Worm (Caenorhabditis elegans) whole organism, L4 larva: ENCODE data around the gene F41C3.8.

ENCODE experiments used
- F10B5.3 ChIP-seq: sonication (generic microtip); optimal IDR thresholded peaks from 2 replicates; lab custom pipeline; 2016; ENCODE audit warnings: mild to moderate bottlenecking, missing genetic modification characterization, missing compliant biosample characterization
- F26F4.8 ChIP-seq: fragments of 200-800 bp; sonication (Bioruptor generic); conservative IDR thresholded peaks from 2 replicates; pipeline ENCODE4 v1.3.6; 2022; ENCODE audit warnings: missing genetic modification characterization, missing compliant biosample characterization
- F37D6.2 ChIP-seq: sonication (generic microtip); optimal IDR thresholded peaks from 2 replicates; lab custom pipeline; 2016; ENCODE audit warnings: mild to moderate bottlenecking, missing genetic modification characterization, missing compliant biosample characterization
- R02D3.7 ChIP-seq: fragments of 150-350 bp; sonication (generic microtip); optimal IDR thresholded peaks from 3 replicates; lab custom pipeline; 2014; ENCODE audit warnings: missing biosample characterization, missing genetic modification characterization
- T20F7.1 ChIP-seq: fragments of 200-800 bp; sonication (Bioruptor generic); optimal IDR thresholded peaks from 2 replicates; lab custom pipeline; 2018; ENCODE audit warnings: mild to moderate bottlenecking, missing genetic modification characterization, missing compliant biosample characterization
- T26A8.4 ChIP-seq: fragments of 200-800 bp; sonication (Bioruptor generic); IDR thresholded peaks from 2 replicates; pipeline ENCODE4 v1.3.6; 2022; ENCODE audit warnings: missing genetic modification characterization, missing compliant biosample characterization
- Y105C5A.15 ChIP-seq: fragments of 200-800 bp; sonication (Bioruptor generic); IDR thresholded peaks from 2 replicates; pipeline ENCODE4 v1.3.6; 2022; ENCODE audit warnings: missing genetic modification characterization, missing compliant biosample characterization
- aha-1 ChIP-seq: fragments of 150-350 bp; peaks from one replicate; lab custom pipeline; 2014; ENCODE audit warnings: missing biosample characterization, missing genetic modification characterization
- arid-1 ChIP-seq: fragments of 200-800 bp; sonication (Bioruptor generic); conservative IDR thresholded peaks from 2 replicates; pipeline ENCODE4 v1.3.6; 2022; ENCODE audit warnings: missing genetic modification reagents, missing genetic modification characterization, missing compliant biosample characterization
- attf-4 ChIP-seq: sonication (generic microtip); optimal IDR thresholded peaks from 3 replicates; lab custom pipeline; 2017; ENCODE audit warnings: missing biosample characterization, missing genetic modification characterization
- ceh-20 ChIP-seq: fragments of 200-800 bp; sonication (Bioruptor generic); IDR thresholded peaks from 2 replicates; pipeline ENCODE4 v1.3.6; 2022; ENCODE audit warnings: missing genetic modification reagents, missing genetic modification characterization, missing compliant biosample characterization
- ceh-28 ChIP-seq: fragments of 150-350 bp; optimal IDR thresholded peaks from 2 replicates; lab custom pipeline; 2014; ENCODE audit warnings: missing biosample characterization, missing genetic modification reagents, missing genetic modification characterization
- ceh-44 ChIP-seq: fragments of 200-800 bp; sonication (Bioruptor generic); IDR thresholded peaks from 2 replicates; pipeline ENCODE4 v1.3.6; 2022; ENCODE audit warnings: missing genetic modification reagents, missing genetic modification characterization, missing compliant biosample characterization
- ceh-82 ChIP-seq: sonication (generic microtip); optimal IDR thresholded peaks from 2 replicates; lab custom pipeline; 2017; ENCODE audit warnings: missing biosample characterization, missing genetic modification characterization
- daf-19 ChIP-seq: fragments of 200-800 bp; sonication (Bioruptor generic); conservative IDR thresholded peaks from 2 replicates; pipeline ENCODE4 v1.3.6; 2022; ENCODE audit warnings: missing genetic modification characterization, missing compliant biosample characterization
- dmd-6 ChIP-seq: fragments of 200-800 bp; sonication (Bioruptor generic); IDR thresholded peaks from 2 replicates; pipeline ENCODE4 v1.3.6; 2022; ENCODE audit warnings: missing genetic modification reagents, missing genetic modification characterization, missing compliant biosample characterization
- dpl-1 ChIP-seq: fragments of 150-350 bp; optimal IDR thresholded peaks from 2 replicates; lab custom pipeline; 2014; ENCODE audit warnings: missing biosample characterization, missing genetic modification reagents, missing genetic modification characterization
- duxl-1 ChIP-seq: sonication (generic microtip); optimal IDR thresholded peaks from 2 replicates; lab custom pipeline; 2016; ENCODE audit warnings: mild to moderate bottlenecking, missing genetic modification characterization, moderate library complexity, missing compliant biosample characterization; ENCODE audit not compliant: poor library complexity
- dve-1 ChIP-seq: sonication (generic microtip); optimal IDR thresholded peaks from 2 replicates; lab custom pipeline; 2017; ENCODE audit warnings: antibody characterized with exemption, mild to moderate bottlenecking, missing genetic modification characterization, missing compliant biosample characterization; ENCODE audit not compliant: insufficient read depth
- egl-27 ChIP-seq: sonication (generic microtip); optimal IDR thresholded peaks from 3 replicates; lab custom pipeline; 2017; ENCODE audit warnings: missing biosample characterization, missing genetic modification reagents, missing genetic modification characterization
- egl-43 ChIP-seq: fragments of 200-800 bp; sonication (Bioruptor generic); IDR thresholded peaks from 2 replicates; pipeline ENCODE4 v1.3.6; 2022; ENCODE audit warnings: missing genetic modification reagents, missing genetic modification characterization, missing compliant biosample characterization
- fkh-10 ChIP-seq: fragments of 150-350 bp; optimal IDR thresholded peaks from 2 replicates; lab custom pipeline; 2014; ENCODE audit warnings: missing biosample characterization, missing genetic modification reagents, missing genetic modification characterization
- hlh-11 ChIP-seq: fragments of 200-800 bp; sonication (Bioruptor generic); optimal IDR thresholded peaks from 2 replicates; lab custom pipeline; 2018; ENCODE audit warnings: mild to moderate bottlenecking, missing genetic modification characterization, missing compliant biosample characterization
- lin-38 ChIP-seq: fragments of 200-800 bp; sonication (Bioruptor generic); IDR thresholded peaks from 2 replicates; pipeline ENCODE4 v1.3.6; 2022; ENCODE audit warnings: missing genetic modification reagents, missing genetic modification characterization, missing compliant biosample characterization
- lin-39 ChIP-seq: fragments of 150-350 bp; optimal IDR thresholded peaks from 2 replicates; lab custom pipeline; 2014; ENCODE audit warnings: missing biosample characterization, missing genetic modification reagents, missing genetic modification characterization
- lsy-2 ChIP-seq, 2 experiments: fragments of 150-350 bp in 1 of 2; sonication (generic microtip) in 1 of 2; optimal IDR thresholded peaks; 2 replicates each; lab custom pipeline; 2014 to 2017; ENCODE audit warnings: missing biosample characterization in 2 of 2, missing genetic modification characterization in 2 of 2
- madf-5 ChIP-seq, 2 experiments: fragments of 200-800 bp; sonication (Bioruptor generic); IDR thresholded peaks; 2 replicates each; pipeline ENCODE4 v1.3.6; 2022; ENCODE audit warnings: missing compliant biosample characterization in 2 of 2, missing genetic modification characterization in 2 of 2
- madf-9 ChIP-seq: fragments of 200-800 bp; sonication (Bioruptor generic); conservative IDR thresholded peaks from 2 replicates; pipeline ENCODE4 v1.3.6; 2022; ENCODE audit warnings: missing genetic modification reagents, missing genetic modification characterization, missing compliant biosample characterization
- mdl-1 ChIP-seq, 2 experiments: fragments of 150-350 bp in 1 of 2; sonication (generic microtip) in 1 of 2; optimal IDR thresholded peaks; 2 replicates each; lab custom pipeline; 2014 to 2017; ENCODE audit warnings: missing biosample characterization in 2 of 2, missing genetic modification characterization in 2 of 2
- mdt-29 ChIP-seq: fragments of 200-800 bp; sonication (Bioruptor generic); IDR thresholded peaks from 2 replicates; pipeline ENCODE4 v1.3.6; 2022; ENCODE audit warnings: missing genetic modification reagents, missing genetic modification characterization, missing compliant biosample characterization
- mep-1 ChIP-seq: fragments of 150-350 bp; sonication (generic microtip); optimal IDR thresholded peaks from 3 replicates; lab custom pipeline; 2014; ENCODE audit warnings: missing biosample characterization, missing genetic modification characterization
- mes-2 ChIP-seq: sonication (generic microtip); optimal IDR thresholded peaks from 2 replicates; lab custom pipeline; 2016; ENCODE audit warnings: missing genotype, mild to moderate bottlenecking, missing genetic modification characterization, missing compliant biosample characterization; ENCODE audit not compliant: poor library complexity, severe bottlenecking
- nhr-10 ChIP-seq: fragments of 150-350 bp; optimal IDR thresholded peaks from 2 replicates; lab custom pipeline; 2014; ENCODE audit warnings: missing biosample characterization, missing genetic modification characterization
- nhr-102 ChIP-seq: sonication (generic microtip); optimal IDR thresholded peaks from 2 replicates; lab custom pipeline; 2016; ENCODE audit warnings: mild to moderate bottlenecking, missing genetic modification characterization, moderate library complexity, missing compliant biosample characterization
- nhr-11 ChIP-seq: fragments of 150-350 bp; optimal IDR thresholded peaks from 2 replicates; lab custom pipeline; 2014; ENCODE audit warnings: missing biosample characterization, missing genetic modification characterization
- nhr-237 ChIP-seq: sonication (generic microtip); optimal IDR thresholded peaks from 2 replicates; lab custom pipeline; 2017; ENCODE audit warnings: missing biosample characterization, missing genetic modification characterization
- nhr-28 ChIP-seq: fragments of 150-350 bp; optimal IDR thresholded peaks from 2 replicates; lab custom pipeline; 2014; ENCODE audit warnings: missing biosample characterization, missing genetic modification characterization
- nhr-6 ChIP-seq: fragments of 150-350 bp; optimal IDR thresholded peaks from 2 replicates; lab custom pipeline; 2014; ENCODE audit warnings: missing biosample characterization, missing genetic modification characterization
- nhr-77 ChIP-seq: fragments of 150-350 bp; optimal IDR thresholded peaks from 2 replicates; lab custom pipeline; 2014; ENCODE audit warnings: missing biosample characterization, missing genetic modification characterization
- pha-4 ChIP-seq, 2 experiments: fragments of 150-350 bp in 1 of 2; fragments of 200-800 bp in 1 of 2; sonication (Bioruptor generic) in 1 of 2; IDR thresholded peaks in 1 of 2; optimal IDR thresholded peaks in 1 of 2; 2 replicates each; pipeline versions ENCODE4 v1.3.6 to Lab custom; 2014 to 2022; ENCODE audit warnings: missing genetic modification characterization in 2 of 2, missing genetic modification reagents in 2 of 2, missing biosample characterization in 1 of 2, missing compliant biosample characterization in 1 of 2
- php-3 ChIP-seq: fragments of 200-800 bp; sonication (Bioruptor generic); IDR thresholded peaks from 2 replicates; pipeline ENCODE4 v1.3.6; 2022; ENCODE audit warnings: missing genetic modification reagents, missing genetic modification characterization, missing compliant biosample characterization
- pqm-1 ChIP-seq: sonication (generic microtip); optimal IDR thresholded peaks from 2 replicates; lab custom pipeline; 2017; ENCODE audit warnings: missing biosample characterization, missing genetic modification characterization
- rbr-2 ChIP-seq: sonication (generic microtip); optimal IDR thresholded peaks from 2 replicates; lab custom pipeline; 2016; ENCODE audit warnings: missing genotype, missing genetic modification characterization, missing compliant biosample characterization
- saeg-2 ChIP-seq: fragments of 200-800 bp; sonication (Bioruptor generic); IDR thresholded peaks from 2 replicates; pipeline ENCODE4 v1.3.6; 2022; ENCODE audit warnings: missing genetic modification reagents, missing genetic modification characterization, missing compliant biosample characterization
- spr-3 ChIP-seq: fragments of 200-800 bp; sonication (Bioruptor generic); optimal IDR thresholded peaks from 2 replicates; lab custom pipeline; 2018; ENCODE audit warnings: mild to moderate bottlenecking, missing genetic modification characterization, missing compliant biosample characterization
- zfp-2 ChIP-seq: sonication (generic microtip); optimal IDR thresholded peaks from 2 replicates; lab custom pipeline; 2016; ENCODE audit warnings: mild to moderate bottlenecking, missing genetic modification characterization, missing compliant biosample characterization
- ztf-11 ChIP-seq: fragments of 150-350 bp; optimal IDR thresholded peaks from 2 replicates; lab custom pipeline; 2014; ENCODE audit warnings: missing biosample characterization, missing genetic modification characterization

F41C3.8 gene

DNA sequence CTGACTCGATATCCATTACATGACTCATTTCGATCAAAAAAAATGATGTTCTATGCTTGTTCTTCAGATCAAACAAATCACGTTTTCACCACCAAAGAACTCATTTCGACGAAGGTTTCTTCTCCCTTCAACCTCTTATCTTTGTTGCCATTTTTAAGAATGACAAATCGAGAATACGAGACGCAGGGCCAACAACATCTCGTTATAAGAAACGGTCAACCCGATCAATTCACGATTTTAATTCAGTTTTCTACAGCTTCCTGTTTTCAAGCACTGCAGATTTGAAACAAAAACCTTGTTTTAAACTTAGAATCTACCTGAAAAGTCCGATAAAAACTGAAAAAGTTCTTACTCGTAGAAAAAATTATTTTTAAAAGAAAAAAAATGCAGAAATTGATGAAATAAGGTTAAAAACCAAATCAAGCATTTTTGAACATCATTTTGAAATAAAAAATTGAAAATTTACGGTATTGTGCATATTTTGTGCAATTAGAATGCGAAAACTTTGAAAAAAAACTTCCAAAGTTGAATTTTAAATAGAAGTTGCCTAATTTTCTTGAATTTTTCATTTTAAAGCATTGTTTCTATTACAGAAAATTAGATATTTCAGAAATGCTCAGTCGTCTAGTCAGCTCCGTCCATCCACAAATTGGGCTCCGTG lies 25.8 kb downstream of the F41C3.8 start, which contains the start of gene acs-11 (continued):
- TF ChIP-seq saeg-2 (GFP tag; lab: Robert Waterston, UW) (no peak), egl-27 (tag; lab: Kevin White, UChicago) (no peak), nhr-28 (tag; lab: Kevin White, UChicago) (peak; percentile 64), zfp-2 (no peak), dpl-1 (GFP tag; lab: Kevin White, UChicago) (no peak), T20F7.1 (GFP tag; lab: Kevin White, UChicago) (no peak), pha-4 (GFP tag; IDR thresholded peaks at IDR 0.05; lab: Robert Waterston, UW) (no peak), pha-4 (tag; optimal IDR thresholded peaks at IDR 0.05; lab: Kevin White, UChicago) (no peak), F37D6.2 (no peak), nhr-77 (no peak), rbr-2 (no peak), dmd-6 (GFP tag; lab: Robert Waterston, UW) (peak; percentile 31; the same call in 1 of the 2 replicates), madf-5 (GFP tag; IDR thresholded peaks at IDR 0.05; lab: Robert Waterston, UW) (no peak), ceh-44 (GFP tag; lab: Robert Waterston, UW) (no peak), ztf-11 (tag; lab: Kevin White, UChicago) (no peak), dve-1 (tag; lab: Kevin White, UChicago) (peak; percentile 48), lin-39 (no peak), fkh-10 (GFP tag; lab: Kevin White, UChicago) (no peak), madf-9 (GFP tag; lab: Robert Waterston, UW) (no peak), egl-43 (GFP tag; lab: Robert Waterston, UW) (no peak), Y105C5A.15 (GFP tag; lab: Robert Waterston, UW) (no peak), lin-38 (GFP tag; lab: Robert Waterston, UW) (no peak), pqm-1 (tag; lab: Kevin White, UChicago) (peak; percentile 18), T26A8.4 (GFP tag; lab: Robert Waterston, UW) (no peak), mdl-1 (tag; optimal IDR thresholded peaks at IDR 0.05; lab: Kevin White, UChicago) (peak in 1 of 2 experiments; percentile 42), nhr-10 (no peak), nhr-6 (tag; lab: Kevin White, UChicago) (no peak), duxl-1 (peak; percentile 12), mdt-29 (GFP tag; lab: Robert Waterston, UW) (no peak), nhr-237 (tag; lab: Kevin White, UChicago) (no peak)

DNA sequence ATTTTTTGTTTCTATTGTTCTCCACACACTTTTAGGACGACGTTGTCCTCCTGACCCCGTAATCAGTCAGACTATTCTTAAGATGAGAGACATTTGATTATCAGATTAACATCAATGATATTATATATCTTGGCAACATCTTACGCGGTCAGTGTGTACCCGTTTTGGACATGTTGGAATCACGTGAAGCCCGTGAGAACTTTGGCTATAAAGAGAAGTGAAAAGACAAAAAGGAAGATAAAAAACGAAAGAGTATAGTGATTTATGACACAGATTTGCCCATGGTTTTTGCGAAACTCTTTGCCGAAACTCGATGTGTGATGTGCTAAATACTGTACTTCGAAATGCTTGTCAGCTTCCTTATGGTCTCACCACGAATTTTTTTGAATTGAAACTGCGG lies 29.4 kb downstream of the F41C3.8 start:
- peak; percentile 84 for TF ChIP-seq aha-1 (tag; lab: Kevin White, UChicago)
- no peak for TF ChIP-seq arid-1 (GFP tag; lab: Robert Waterston, UW)
- TF ChIP-seq nhr-10: peak; percentile 59
- TF ChIP-seq F10B5.3: no peak
- TF ChIP-seq mdt-29 (GFP tag; lab: Robert Waterston, UW): no peak
- no peak for TF ChIP-seq daf-19 (GFP tag; lab: Robert Waterston, UW)
- TF ChIP-seq mep-1 (tag; lab: Kevin White, UChicago): peak; percentile 50
- TF ChIP-seq nhr-11 (tag; lab: Kevin White, UChicago): peak; percentile 98
- no peak for TF ChIP-seq F26F4.8 (GFP tag; lab: Robert Waterston, UW)
- TF ChIP-seq nhr-77: peak; percentile 8
- TF ChIP-seq R02D3.7 (tag; lab: Kevin White, UChicago): no peak
- TF ChIP-seq T20F7.1 (GFP tag; lab: Kevin White, UChicago): no peak
- TF ChIP-seq dpl-1 (GFP tag; lab: Kevin White, UChicago): peak; percentile 33
- no peak for TF ChIP-seq egl-27 (tag; lab: Kevin White, UChicago)
- no peak for TF ChIP-seq spr-3 (GFP tag; lab: Kevin White, UChicago)
- TF ChIP-seq mes-2 (tag; lab: Kevin White, UChicago): peak; percentile 32
- peak; percentile 30; the same call in 1 of the 2 replicates for TF ChIP-seq dmd-6 (GFP tag; lab: Robert Waterston, UW)
- TF ChIP-seq dve-1 (tag; lab: Kevin White, UChicago): peak; percentile 34
- no peak for TF ChIP-seq ceh-82 (tag; lab: Kevin White, UChicago)
- TF ChIP-seq lsy-2 (tag; optimal IDR thresholded peaks at IDR 0.05; lab: Kevin White, UChicago): peak in 1 of 2 experiments; percentile 31
- no peak for TF ChIP-seq pqm-1 (tag; lab: Kevin White, UChicago)
- peak; percentile 59; the same call in 1 of the 2 replicates for TF ChIP-seq ceh-20 (GFP tag; lab: Robert Waterston, UW)
- TF ChIP-seq hlh-11 (tag; lab: Kevin White, UChicago): peak; percentile 55
- TF ChIP-seq ceh-28 (tag; lab: Kevin White, UChicago): no peak
- no peak for TF ChIP-seq attf-4
- no peak for TF ChIP-seq php-3 (GFP tag; lab: Robert Waterston, UW)
- TF ChIP-seq pha-4 (GFP tag; IDR thresholded peaks at IDR 0.05; lab: Robert Waterston, UW): no peak
- no peak for TF ChIP-seq pha-4 (tag; optimal IDR thresholded peaks at IDR 0.05; lab: Kevin White, UChicago)
- TF ChIP-seq nhr-102: peak; percentile 10
- TF ChIP-seq nhr-28 (tag; lab: Kevin White, UChicago): peak; percentile 77
- TF ChIP-seq mdl-1 (tag; optimal IDR thresholded peaks at IDR 0.05; lab: Kevin White, UChicago): peak in 1 of 2 experiments; percentile 71
